1 fruit fly cellular context compared by ENCODE assay signal in genomic region chrX:1943337-1944244, dm6.
TF ChIP-seq lines count a peak whose summit lies in the region.

No protein-coding gene starts in this region.

TF ChIP-seq in whole organism, embryonic, 481 proteins besides CTCF, POLR2A, EP300 and RAD21 (continued from another document and continues in another):
- peak; percentile 85 for TF ChIP-seq Oli (tag; optimal IDR thresholded peaks at IDR 0.05; lab: Kevin White, UChicago)
- peak; percentile 34 for TF ChIP-seq CrebB (tag; optimal IDR thresholded peaks at IDR 0.05; lab: Kevin White, UChicago)
- peak; percentile 53 for TF ChIP-seq tin (GFP tag; optimal IDR thresholded peaks at IDR 0.05; lab: Kevin White, UChicago)
- TF ChIP-seq CG8765 (GFP tag; IDR thresholded peaks at IDR 0.05; lab: Robert Waterston, UW): no peak
- peak; percentile 66 for TF ChIP-seq Six4 (GFP tag; optimal IDR thresholded peaks at IDR 0.05; lab: Kevin White, UChicago)
- peak; percentile 79 for TF ChIP-seq Ssrp (tag; optimal IDR thresholded peaks at IDR 0.05; lab: Kevin White, UChicago)
- TF ChIP-seq CG8089 (GFP tag; optimal IDR thresholded peaks at IDR 0.05; lab: Kevin White, UChicago): peak; percentile 49
- TF ChIP-seq cas (GFP tag; IDR thresholded peaks at IDR 0.05; lab: Robert Waterston, UW): no peak
- peak; percentile 19 for TF ChIP-seq usp (GFP tag; optimal IDR thresholded peaks at IDR 0.05; lab: Kevin White, UChicago)
- TF ChIP-seq CG31224 (GFP tag; IDR thresholded peaks at IDR 0.05; lab: Robert Waterston, UW): 0 out of 2 replicates have a peak, but pooled peaks have one; percentile 7
- TF ChIP-seq slp2 (GFP tag; optimal IDR thresholded peaks at IDR 0.05; lab: Kevin White, UChicago): peak; percentile 77
- 0 out of 3 replicates have a peak, but pooled peaks have one; percentile 30 for TF ChIP-seq Dbx (GFP tag; IDR thresholded peaks at IDR 0.05; lab: Robert Waterston, UW)
- TF ChIP-seq CG3281 (GFP tag; optimal IDR thresholded peaks at IDR 0.05; lab: Kevin White, UChicago): peak; percentile 73
- TF ChIP-seq NC2β (GFP tag; optimal IDR thresholded peaks at IDR 0.05; lab: Kevin White, UChicago): peak; percentile 66
- TF ChIP-seq ken (GFP tag; IDR thresholded peaks at IDR 0.05; lab: Robert Waterston, UW): no peak
- no peak for TF ChIP-seq Elba2 (GFP tag; optimal IDR thresholded peaks at IDR 0.05; lab: Kevin White, UChicago)
- peak; percentile 65 for TF ChIP-seq ind (GFP tag; optimal IDR thresholded peaks at IDR 0.05; lab: Kevin White, UChicago)
- no peak; the same call in 2 of the 3 replicates for TF ChIP-seq Mrtf (GFP tag; IDR thresholded peaks at IDR 0.05; lab: Robert Waterston, UW)
- TF ChIP-seq exex (tag; optimal IDR thresholded peaks at IDR 0.05; lab: Kevin White, UChicago): peak; percentile 5
- no peak for TF ChIP-seq CG6272 (GFP tag; IDR thresholded peaks at IDR 0.05; lab: Robert Waterston, UW)
- TF ChIP-seq CG32772 (GFP tag; IDR thresholded peaks at IDR 0.05; lab: Robert Waterston, UW): no peak
- no peak for TF ChIP-seq CG32532 (GFP tag; IDR thresholded peaks at IDR 0.05; lab: Robert Waterston, UW)
- TF ChIP-seq CG14965 (GFP tag; optimal IDR thresholded peaks at IDR 0.05; lab: Kevin White, UChicago; ENCODE audit: borderline replicate concordance): no peak
- no peak for TF ChIP-seq CG7963 (GFP tag; IDR thresholded peaks at IDR 0.05; lab: Robert Waterston, UW; ENCODE audit: partially characterized antibody)
- 0 out of 2 replicates have a peak, but pooled peaks have one; percentile 50 for TF ChIP-seq ranshi (GFP tag; IDR thresholded peaks at IDR 0.05; lab: Robert Waterston, UW)
- peak; percentile 77 for TF ChIP-seq dmrt11E (tag; optimal IDR thresholded peaks at IDR 0.05; lab: Kevin White, UChicago)
- TF ChIP-seq ewg (GFP tag; optimal IDR thresholded peaks at IDR 0.05; lab: Kevin White, UChicago): peak; percentile 67
- TF ChIP-seq scrt (GFP tag; optimal IDR thresholded peaks at IDR 0.05; lab: Kevin White, UChicago): peak; percentile 66
- TF ChIP-seq CG13123 (GFP tag; optimal IDR thresholded peaks at IDR 0.05; lab: Kevin White, UChicago): peak; percentile 3
- TF ChIP-seq Max (GFP tag; optimal IDR thresholded peaks at IDR 0.05; lab: Kevin White, UChicago): peak; percentile 43
- peak; percentile 47 for TF ChIP-seq oc (tag; optimal IDR thresholded peaks at IDR 0.05; lab: Kevin White, UChicago)
- no peak for TF ChIP-seq zf30C (GFP tag; optimal IDR thresholded peaks at IDR 0.05; lab: Kevin White, UChicago)
- TF ChIP-seq bbx (GFP tag; IDR thresholded peaks at IDR 0.05; lab: Robert Waterston, UW; ENCODE audit: partially characterized antibody): no peak
- TF ChIP-seq B-H1 (GFP tag; IDR thresholded peaks at IDR 0.05; lab: Robert Waterston, UW): 0 out of 3 replicates have a peak, but pooled peaks have one; percentile 10
- TF ChIP-seq Gsc (GFP tag; IDR thresholded peaks at IDR 0.05; lab: Robert Waterston, UW): peak; percentile 27; the same call in 1 of the 2 replicates
- peak; percentile 69 for TF ChIP-seq run (tag; optimal IDR thresholded peaks at IDR 0.05; lab: Kevin White, UChicago)
- TF ChIP-seq YL-1 (GFP tag; optimal IDR thresholded peaks at IDR 0.05; lab: Kevin White, UChicago): no peak
- TF ChIP-seq Xrp1 (GFP tag; IDR thresholded peaks at IDR 0.05; lab: Robert Waterston, UW): peak; percentile 65
- no peak for TF ChIP-seq CG43689 (GFP tag; IDR thresholded peaks at IDR 0.05; lab: Robert Waterston, UW)
- TF ChIP-seq zfh1 (GFP tag; IDR thresholded peaks at IDR 0.05; lab: Robert Waterston, UW): peak; percentile 46; the same call in 1 of the 3 replicates
- peak; percentile 32 for TF ChIP-seq CG8281 (tag; optimal IDR thresholded peaks at IDR 0.05; lab: Kevin White, UChicago)
- no peak for TF ChIP-seq ac (GFP tag; optimal IDR thresholded peaks at IDR 0.05; lab: Kevin White, UChicago)
- TF ChIP-seq HmgD (GFP tag; optimal IDR thresholded peaks at IDR 0.05; lab: Kevin White, UChicago): no peak
- peak; percentile 59 for TF ChIP-seq crc (GFP tag; optimal IDR thresholded peaks at IDR 0.05; lab: Kevin White, UChicago)
- TF ChIP-seq CkIIα-i1 (GFP tag; IDR thresholded peaks at IDR 0.05; lab: Robert Waterston, UW): no peak
- peak; percentile 71 for TF ChIP-seq Usf (GFP tag; optimal IDR thresholded peaks at IDR 0.05; lab: Kevin White, UChicago)
- peak; percentile 71 for TF ChIP-seq sisA (GFP tag; IDR thresholded peaks at IDR 0.05; lab: Robert Waterston, UW)
- TF ChIP-seq esg (GFP tag; conservative IDR thresholded peaks at IDR 0.05; lab: Robert Waterston, UW): peak; percentile 43
- no peak for TF ChIP-seq Hr39 (optimal IDR thresholded peaks at IDR 0.05; lab: Kevin White, UChicago)
- TF ChIP-seq CG17186 (GFP tag; optimal IDR thresholded peaks at IDR 0.05; lab: Kevin White, UChicago): peak; percentile 25
- TF ChIP-seq CG5245 (GFP tag; optimal IDR thresholded peaks at IDR 0.05; lab: Kevin White, UChicago): peak; percentile 15
- TF ChIP-seq TFAM (GFP tag; optimal IDR thresholded peaks at IDR 0.05; lab: Kevin White, UChicago): peak; percentile 12
- peak; percentile 52 for TF ChIP-seq CG10543 (GFP tag; optimal IDR thresholded peaks at IDR 0.05; lab: Kevin White, UChicago)
- no peak for TF ChIP-seq hkb (optimal IDR thresholded peaks at IDR 0.05; lab: Kevin White, UChicago)
- peak; percentile 61 for TF ChIP-seq hkb (GFP tag; IDR thresholded peaks at IDR 0.05; lab: Robert Waterston, UW)
- no peak for TF ChIP-seq Bdp1 (GFP tag; optimal IDR thresholded peaks at IDR 0.05; lab: Kevin White, UChicago)
- TF ChIP-seq inv (GFP tag; IDR thresholded peaks at IDR 0.05; lab: Robert Waterston, UW; ENCODE audit: partially characterized antibody): no peak
- peak; percentile 41 for TF ChIP-seq CG33213 (GFP tag; optimal IDR thresholded peaks at IDR 0.05; lab: Kevin White, UChicago)
- TF ChIP-seq CG30020 (tag; optimal IDR thresholded peaks at IDR 0.05; lab: Kevin White, UChicago): peak; percentile 9
- peak; percentile 66 for TF ChIP-seq CG1602 (GFP tag; optimal IDR thresholded peaks at IDR 0.05; lab: Kevin White, UChicago)
- TF ChIP-seq sob (GFP tag; IDR thresholded peaks at IDR 0.05; lab: Robert Waterston, UW): no peak; the same call in 1 of the 2 replicates
- TF ChIP-seq pum (GFP tag; optimal IDR thresholded peaks at IDR 0.05; lab: Kevin White, UChicago): peak; percentile 60
- TF ChIP-seq Mad (GFP tag; optimal IDR thresholded peaks at IDR 0.05; lab: Kevin White, UChicago): peak; percentile 36
- TF ChIP-seq sens (GFP tag; lab: Kevin White, UChicago): peak; percentile 95
- TF ChIP-seq yki (optimal IDR thresholded peaks at IDR 0.05; lab: Kevin White, UChicago): peak; percentile 63
- peak; percentile 86 for TF ChIP-seq CoRest (tag; optimal IDR thresholded peaks at IDR 0.05; lab: Kevin White, UChicago)
- TF ChIP-seq CG10654 (GFP tag; optimal IDR thresholded peaks at IDR 0.05; lab: Kevin White, UChicago): peak; percentile 44
- no peak for TF ChIP-seq CG31365 (tag; optimal IDR thresholded peaks at IDR 0.05; lab: Kevin White, UChicago)
- no peak for TF ChIP-seq CG14441 (GFP tag; IDR thresholded peaks at IDR 0.05; lab: Robert Waterston, UW)
- peak; percentile 65 for TF ChIP-seq lbe (GFP tag; optimal IDR thresholded peaks at IDR 0.05; lab: Kevin White, UChicago)
- no peak for TF ChIP-seq CG3065 (GFP tag; optimal IDR thresholded peaks at IDR 0.05; lab: Kevin White, UChicago)
- TF ChIP-seq CG30403 (GFP tag; optimal IDR thresholded peaks at IDR 0.05; lab: Kevin White, UChicago): peak; percentile 75
- no peak for TF ChIP-seq Drgx (GFP tag; IDR thresholded peaks at IDR 0.05; lab: Robert Waterston, UW)
- TF ChIP-seq gsb-n (tag; optimal IDR thresholded peaks at IDR 0.05; lab: Kevin White, UChicago): peak; percentile 77
- TF ChIP-seq tio (GFP tag; optimal IDR thresholded peaks at IDR 0.05; lab: Kevin White, UChicago): peak; percentile 73
- TF ChIP-seq CG14050 (GFP tag; IDR thresholded peaks at IDR 0.05; lab: Robert Waterston, UW): 0 out of 3 replicates have a peak, but pooled peaks have one; percentile 10
- no peak for TF ChIP-seq Ada2b (GFP tag; IDR thresholded peaks at IDR 0.05; lab: Robert Waterston, UW)
- TF ChIP-seq pros (GFP tag; optimal IDR thresholded peaks at IDR 0.05; lab: Kevin White, UChicago): peak; percentile 41
- 0 out of 4 replicates have a peak, but pooled peaks have one; percentile 31 for TF ChIP-seq chinmo (GFP tag; IDR thresholded peaks at IDR 0.05; lab: Robert Waterston, UW; ENCODE audit: partially characterized antibody)
- TF ChIP-seq CG13894 (tag; optimal IDR thresholded peaks at IDR 0.05; lab: Kevin White, UChicago): no peak
- peak; percentile 45; the same call in 1 of the 2 replicates for TF ChIP-seq vvl (GFP tag; IDR thresholded peaks at IDR 0.05; lab: Robert Waterston, UW)
- TF ChIP-seq Eip74EF (GFP tag; optimal IDR thresholded peaks at IDR 0.05; lab: Kevin White, UChicago): peak in 1 of 2 experiments; percentile 82
- TF ChIP-seq Spps (tag; optimal IDR thresholded peaks at IDR 0.05; lab: Kevin White, UChicago): peak; percentile 63
- TF ChIP-seq sug (tag; optimal IDR thresholded peaks at IDR 0.05; lab: Kevin White, UChicago): peak; percentile 58
- TF ChIP-seq phol (tag; optimal IDR thresholded peaks at IDR 0.05; lab: Kevin White, UChicago): peak; percentile 87
- peak; percentile 17 for TF ChIP-seq Sry-δ (GFP tag; optimal IDR thresholded peaks at IDR 0.05; lab: Kevin White, UChicago)
- TF ChIP-seq Hr51 (GFP tag; optimal IDR thresholded peaks at IDR 0.05; lab: Kevin White, UChicago): peak; percentile 6 to 71
- TF ChIP-seq p53 (GFP tag; optimal IDR thresholded peaks at IDR 0.05; lab: Kevin White, UChicago): no peak
- TF ChIP-seq dpn (GFP tag; optimal IDR thresholded peaks at IDR 0.05; lab: Kevin White, UChicago): peak; percentile 42 to 76
- no peak for TF ChIP-seq CG9797 (GFP tag; optimal IDR thresholded peaks at IDR 0.05; lab: Kevin White, UChicago)
- TF ChIP-seq seq (GFP tag; IDR thresholded peaks at IDR 0.05; lab: Robert Waterston, UW): no peak
- TF ChIP-seq Blimp-1 (GFP tag; optimal IDR thresholded peaks at IDR 0.05; lab: Kevin White, UChicago): peak; percentile 74
- no peak for TF ChIP-seq pan (optimal IDR thresholded peaks at IDR 0.05; lab: Kevin White, UChicago)
- peak in 1 of 2 experiments; percentile 63 for TF ChIP-seq pan (GFP tag; optimal IDR thresholded peaks at IDR 0.05 in 1 of 2, IDR thresholded peaks at IDR 0.05 in 1 of 2)
- no peak for TF ChIP-seq bowl (GFP tag; IDR thresholded peaks at IDR 0.05; lab: Robert Waterston, UW)
- no peak for TF ChIP-seq CG16813 (GFP tag; IDR thresholded peaks at IDR 0.05; lab: Robert Waterston, UW; ENCODE audit: partially characterized antibody)
- TF ChIP-seq cato (GFP tag; optimal IDR thresholded peaks at IDR 0.05; lab: Kevin White, UChicago; ENCODE audit: borderline replicate concordance): peak; percentile 21
- TF ChIP-seq wor (GFP tag; IDR thresholded peaks at IDR 0.05; lab: Robert Waterston, UW): peak; percentile 59
- peak; percentile 24 for TF ChIP-seq CG6765 (GFP tag; optimal IDR thresholded peaks at IDR 0.05; lab: Kevin White, UChicago)
- no peak for TF ChIP-seq CG1024 (GFP tag; IDR thresholded peaks at IDR 0.05; lab: Robert Waterston, UW)
- TF ChIP-seq Deaf1 (tag; optimal IDR thresholded peaks at IDR 0.05; lab: Kevin White, UChicago): peak; percentile 44
- TF ChIP-seq unpg (GFP tag; optimal IDR thresholded peaks at IDR 0.05; lab: Kevin White, UChicago): peak; percentile 72
- TF ChIP-seq ap (GFP tag; IDR thresholded peaks at IDR 0.05; lab: Robert Waterston, UW): no peak
- peak in 1 of 2 experiments; percentile 59 for TF ChIP-seq Hr78 (GFP tag; optimal IDR thresholded peaks at IDR 0.05; lab: Kevin White, UChicago)
- peak; percentile 47 for TF ChIP-seq CG15514 (GFP tag; optimal IDR thresholded peaks at IDR 0.05; lab: Kevin White, UChicago)
- TF ChIP-seq CG11093 (GFP tag; IDR thresholded peaks at IDR 0.05; lab: Robert Waterston, UW): peak; percentile 41; the same call in 1 of the 3 replicates
- peak; percentile 19 for TF ChIP-seq ab (GFP tag; optimal IDR thresholded peaks at IDR 0.05; lab: Kevin White, UChicago)
- peak; percentile 71 for TF ChIP-seq shn (GFP tag; optimal IDR thresholded peaks at IDR 0.05; lab: Kevin White, UChicago)
- TF ChIP-seq HLH3B (GFP tag; IDR thresholded peaks at IDR 0.05; lab: Robert Waterston, UW): peak; percentile 41
- peak; percentile 49 for TF ChIP-seq Nf-YC (tag; optimal IDR thresholded peaks at IDR 0.05; lab: Kevin White, UChicago)
- TF ChIP-seq CG9932 (GFP tag; IDR thresholded peaks at IDR 0.05; lab: Robert Waterston, UW): peak; percentile 30; the same call in 1 of the 2 replicates
- TF ChIP-seq sqz (GFP tag; optimal IDR thresholded peaks at IDR 0.05; lab: Kevin White, UChicago): peak; percentile 38
- peak; percentile 68 for TF ChIP-seq sd (tag; optimal IDR thresholded peaks at IDR 0.05; lab: Kevin White, UChicago)
- peak; percentile 71 for TF ChIP-seq Nf-YB (GFP tag; optimal IDR thresholded peaks at IDR 0.05; lab: Kevin White, UChicago)
- peak; percentile 67 for TF ChIP-seq bab2 (GFP tag; optimal IDR thresholded peaks at IDR 0.05; lab: Kevin White, UChicago)
- peak; percentile 86 for TF ChIP-seq CG18262 (tag; optimal IDR thresholded peaks at IDR 0.05; lab: Kevin White, UChicago)
- peak; percentile 42 for TF ChIP-seq dm (GFP tag; optimal IDR thresholded peaks at IDR 0.05; lab: Kevin White, UChicago)
- TF ChIP-seq insv (GFP tag; optimal IDR thresholded peaks at IDR 0.05; lab: Kevin White, UChicago): no peak
- TF ChIP-seq CG17328 (GFP tag; IDR thresholded peaks at IDR 0.05; lab: Robert Waterston, UW): peak; percentile 40; the same call in 1 of the 2 replicates
- TF ChIP-seq disco-r (GFP tag; optimal IDR thresholded peaks at IDR 0.05; lab: Kevin White, UChicago): peak; percentile 55
- no peak for TF ChIP-seq pzg (GFP tag; optimal IDR thresholded peaks at IDR 0.05; lab: Kevin White, UChicago)
- peak; percentile 77 for TF ChIP-seq CG16863 (GFP tag; optimal IDR thresholded peaks at IDR 0.05; lab: Kevin White, UChicago)
- no peak for TF ChIP-seq E2f2 (GFP tag; IDR thresholded peaks at IDR 0.05; lab: Robert Waterston, UW)
- TF ChIP-seq Bteb2 (GFP tag; optimal IDR thresholded peaks at IDR 0.05; lab: Kevin White, UChicago): peak; percentile 52
- TF ChIP-seq CG6683 (GFP tag; optimal IDR thresholded peaks at IDR 0.05; lab: Kevin White, UChicago): peak; percentile 39
- TF ChIP-seq CG11504 (tag; optimal IDR thresholded peaks at IDR 0.05; lab: Kevin White, UChicago): peak; percentile 82
- peak; percentile 90 for TF ChIP-seq CG17361 (GFP tag; IDR thresholded peaks at IDR 0.05; lab: Robert Waterston, UW)
- no peak for TF ChIP-seq CG8944 (GFP tag; optimal IDR thresholded peaks at IDR 0.05; lab: Kevin White, UChicago)
- no peak for TF ChIP-seq CG11456 (GFP tag; IDR thresholded peaks at IDR 0.05; lab: Robert Waterston, UW)
- TF ChIP-seq CG13424 (tag; optimal IDR thresholded peaks at IDR 0.05; lab: Kevin White, UChicago): peak; percentile 77
